Fruit fly (Drosophila melanogaster) whole organism, adult: Measurements from ENCODE around the gene CG9727.
A peak's percentile ranks its signal among the peaks of the same experiment; 100 is the strongest.

Experiments
- CG12768 ChIP-seq: fragments of 200-800 bp; sonication (Bioruptor generic); optimal IDR thresholded peaks from 2 replicates; lab custom pipeline; 2017; ENCODE audit warnings: missing biosample characterization, missing genetic modification characterization, mild to moderate bottlenecking, moderate library complexity, missing genetic modification reagents
- CG33017 ChIP-seq: fragments of 200-800 bp; sonication (Bioruptor generic); optimal IDR thresholded peaks from 2 replicates; lab custom pipeline; 2018; ENCODE audit warnings: missing biosample characterization, mild to moderate bottlenecking, missing genetic modification characterization, moderate library complexity
- CG7101 ChIP-seq: fragments of 200-800 bp; sonication (Bioruptor generic); optimal IDR thresholded peaks from 2 replicates; lab custom pipeline; 2018; ENCODE audit warnings: missing biosample characterization, mild to moderate bottlenecking, missing genetic modification characterization, moderate library complexity
- cnc ChIP-seq, 2 experiments: fragments of >200 bp; optimal IDR thresholded peaks; 2 replicates each; lab custom pipeline; 2017
- pad ChIP-seq: fragments of 200-800 bp; sonication (Bioruptor generic); optimal IDR thresholded peaks from 3 replicates; lab custom pipeline; 2017; ENCODE audit warnings: missing biosample characterization, missing genetic modification characterization, mild to moderate bottlenecking, moderate library complexity, missing genetic modification reagents

DNA sequence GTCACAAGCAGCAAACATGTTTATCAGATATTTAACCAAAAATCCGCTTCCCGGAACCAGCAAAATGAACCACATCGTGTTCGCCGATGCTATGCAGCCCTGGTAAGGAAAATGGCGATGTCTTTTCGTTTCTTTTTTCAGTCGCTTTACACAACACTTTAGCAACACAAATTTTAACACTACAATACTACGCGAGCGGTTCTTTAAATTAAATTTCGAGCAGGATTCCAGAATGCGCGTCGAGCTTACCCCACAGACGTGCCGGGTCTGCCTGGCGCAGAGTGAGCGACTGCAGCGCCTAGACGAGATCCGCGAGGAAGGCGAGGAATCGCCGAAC lies 547 bp upstream of the CG9727 start, which contains the start of gene Zif:
- TF ChIP-seq CG7101 (peak; percentile 36), cnc (optimal IDR thresholded peaks at IDR 0.05; lab: Kevin White, UChicago) (no peak), CG33017 (tag; lab: Kevin White, UChicago) (peak; percentile 13), pad (GFP tag; lab: Kevin White, UChicago) (peak; percentile 59), CG12768 (GFP tag; lab: Kevin White, UChicago) (peak; percentile 50)
